Worm (Caenorhabditis elegans) whole organism, late embryonic: ENCODE measurements around the gene znf-474.
A peak's percentile ranks its signal among the peaks of the same experiment; 100 is the strongest.

ENCODE experiments used
- C08G9.2 ChIP-seq: sonication (generic microtip); optimal IDR thresholded peaks from 2 replicates; lab custom pipeline; 2016; ENCODE audit warnings: mild to moderate bottlenecking, missing genetic modification characterization, moderate library complexity, missing compliant biosample characterization
- K09A11.1 ChIP-seq: sonication (generic microtip); optimal IDR thresholded peaks from 2 replicates; lab custom pipeline; 2017; ENCODE audit warnings: antibody characterized with exemption, mild to moderate bottlenecking, missing genetic modification characterization, missing compliant biosample characterization; ENCODE audit not compliant: insufficient read depth
- ceh-14 ChIP-seq: sonication (generic microtip); optimal IDR thresholded peaks from 2 replicates; lab custom pipeline; 2016; ENCODE audit warnings: missing genotype, missing genetic modification characterization, missing compliant biosample characterization
- ceh-18 ChIP-seq: sonication (generic microtip); optimal IDR thresholded peaks from 2 replicates; lab custom pipeline; 2016; ENCODE audit warnings: missing genetic modification characterization, missing compliant biosample characterization
- ceh-2 ChIP-seq: sonication (generic microtip); optimal IDR thresholded peaks from 2 replicates; lab custom pipeline; 2016; ENCODE audit warnings: missing genotype, missing genetic modification characterization, missing compliant biosample characterization
- ceh-24 ChIP-seq: sonication (generic microtip); optimal IDR thresholded peaks from 2 replicates; lab custom pipeline; 2016; ENCODE audit warnings: mild to moderate bottlenecking, missing genetic modification characterization, missing compliant biosample characterization
- ceh-30 ChIP-seq: fragments of 150-350 bp; optimal IDR thresholded peaks from 2 replicates; lab custom pipeline; 2014; ENCODE audit warnings: missing biosample characterization, missing genetic modification characterization
- ceh-34 ChIP-seq: sonication (generic microtip); optimal IDR thresholded peaks from 2 replicates; lab custom pipeline; 2016; ENCODE audit warnings: mild to moderate bottlenecking, missing genetic modification characterization, missing compliant biosample characterization
- ceh-48 ChIP-seq: sonication (generic microtip); optimal IDR thresholded peaks from 2 replicates; lab custom pipeline; 2016; ENCODE audit warnings: missing genetic modification characterization, inconsistent platforms, missing compliant biosample characterization
- fax-1 ChIP-seq: sonication (generic microtip); optimal IDR thresholded peaks from 2 replicates; lab custom pipeline; 2016; ENCODE audit warnings: missing genotype, missing genetic modification characterization, missing compliant biosample characterization
- fkh-6 ChIP-seq: sonication (generic microtip); optimal IDR thresholded peaks from 2 replicates; lab custom pipeline; 2016; ENCODE audit warnings: missing genetic modification characterization, missing compliant biosample characterization
- madf-2 ChIP-seq: sonication (generic microtip); optimal IDR thresholded peaks from 2 replicates; lab custom pipeline; 2017; ENCODE audit warnings: missing genetic modification characterization, missing compliant biosample characterization
- nhr-11 ChIP-seq: fragments of 150-350 bp; optimal IDR thresholded peaks from 2 replicates; lab custom pipeline; 2014; ENCODE audit warnings: missing biosample characterization, missing genetic modification characterization
- nhr-232 ChIP-seq: sonication (generic microtip); optimal IDR thresholded peaks from 2 replicates; lab custom pipeline; 2016; ENCODE audit warnings: missing genetic modification characterization, missing compliant biosample characterization
- npax-4 ChIP-seq: sonication (generic microtip); optimal IDR thresholded peaks from 2 replicates; lab custom pipeline; 2016; ENCODE audit warnings: missing genetic modification characterization, missing compliant biosample characterization
- pag-3 ChIP-seq: sonication (generic microtip); optimal IDR thresholded peaks from 2 replicates; lab custom pipeline; 2016; ENCODE audit warnings: missing compliant biosample characterization, missing genetic modification characterization, borderline replicate concordance
- pros-1 ChIP-seq: fragments of 150-350 bp; optimal IDR thresholded peaks from 2 replicates; lab custom pipeline; 2014; ENCODE audit warnings: missing biosample characterization, missing genetic modification reagents, missing genetic modification characterization
- ref-2 ChIP-seq: sonication (generic microtip); optimal IDR thresholded peaks from 2 replicates; lab custom pipeline; 2016; ENCODE audit warnings: missing genetic modification characterization, missing compliant biosample characterization
- rnt-1 ChIP-seq: sonication (generic microtip); optimal IDR thresholded peaks from 2 replicates; lab custom pipeline; 2016; ENCODE audit warnings: missing genetic modification characterization, missing compliant biosample characterization
- sox-2 ChIP-seq: fragments of 200-800 bp; sonication (Bioruptor generic); IDR thresholded peaks from 2 replicates; pipeline ENCODE4 v1.3.6; 2022; ENCODE audit warnings: missing genetic modification reagents, missing genetic modification characterization, missing compliant biosample characterization
- tbx-2 ChIP-seq: sonication (generic microtip); optimal IDR thresholded peaks from 2 replicates; lab custom pipeline; 2016; ENCODE audit warnings: missing genetic modification characterization, missing compliant biosample characterization
- unc-42 ChIP-seq: sonication (generic microtip); optimal IDR thresholded peaks from 2 replicates; lab custom pipeline; 2016; ENCODE audit warnings: missing genotype, missing genetic modification characterization, missing compliant biosample characterization
- unc-55 ChIP-seq: sonication (generic microtip); optimal IDR thresholded peaks from 2 replicates; lab custom pipeline; 2017; ENCODE audit warnings: missing biosample characterization, missing genetic modification reagents, missing genetic modification characterization
- unc-86 ChIP-seq: sonication (generic microtip); optimal IDR thresholded peaks from 2 replicates; lab custom pipeline; 2016; ENCODE audit warnings: missing genetic modification characterization, missing compliant biosample characterization
- ztf-16 ChIP-seq: sonication (generic microtip); optimal IDR thresholded peaks from 2 replicates; lab custom pipeline; 2017; ENCODE audit warnings: missing genetic modification characterization, missing compliant biosample characterization

Gene znf-474

DNA sequence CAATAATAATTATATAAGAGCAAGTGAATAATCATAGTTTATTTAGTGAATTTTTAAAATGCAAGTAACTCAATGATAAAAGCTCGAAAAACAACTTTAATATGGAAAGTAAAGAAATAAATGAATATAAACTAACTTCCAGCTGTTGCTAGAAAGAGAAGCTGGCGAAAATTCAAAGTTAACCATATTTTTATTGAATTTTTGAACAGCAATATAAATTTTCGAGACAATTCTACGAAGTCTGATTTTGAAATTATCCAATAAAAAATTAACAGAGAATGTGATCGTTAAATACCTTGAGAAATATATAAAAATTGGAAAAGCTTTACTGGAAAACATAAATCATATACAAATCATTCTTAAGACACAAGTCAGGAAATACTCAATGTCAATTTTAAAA is 36.9 kb downstream of the znf-474 start:
- no peak for TF ChIP-seq ceh-24 (tag; lab: Kevin White, UChicago)
- no peak for TF ChIP-seq pag-3 (tag; lab: Kevin White, UChicago)
- TF ChIP-seq ceh-34 (tag; lab: Kevin White, UChicago) = no peak
- no peak for TF ChIP-seq C08G9.2
- no peak for TF ChIP-seq K09A11.1
- no peak for TF ChIP-seq ref-2 (tag; lab: Kevin White, UChicago)
- TF ChIP-seq ceh-30 (tag; lab: Kevin White, UChicago) = no peak
- TF ChIP-seq madf-2 (tag; lab: Kevin White, UChicago) = no peak
- no peak for TF ChIP-seq rnt-1 (tag; lab: Kevin White, UChicago)
- no peak for TF ChIP-seq ceh-14 (tag; lab: Kevin White, UChicago)
- TF ChIP-seq ztf-16 = no peak
- TF ChIP-seq ceh-48 (tag; lab: Kevin White, UChicago) = no peak
- TF ChIP-seq ceh-18 = no peak
- no peak for TF ChIP-seq fax-1 (tag; lab: Kevin White, UChicago)
- no peak for TF ChIP-seq sox-2
- no peak for TF ChIP-seq pros-1 (tag; lab: Kevin White, UChicago)
- no peak for TF ChIP-seq tbx-2

DNA sequence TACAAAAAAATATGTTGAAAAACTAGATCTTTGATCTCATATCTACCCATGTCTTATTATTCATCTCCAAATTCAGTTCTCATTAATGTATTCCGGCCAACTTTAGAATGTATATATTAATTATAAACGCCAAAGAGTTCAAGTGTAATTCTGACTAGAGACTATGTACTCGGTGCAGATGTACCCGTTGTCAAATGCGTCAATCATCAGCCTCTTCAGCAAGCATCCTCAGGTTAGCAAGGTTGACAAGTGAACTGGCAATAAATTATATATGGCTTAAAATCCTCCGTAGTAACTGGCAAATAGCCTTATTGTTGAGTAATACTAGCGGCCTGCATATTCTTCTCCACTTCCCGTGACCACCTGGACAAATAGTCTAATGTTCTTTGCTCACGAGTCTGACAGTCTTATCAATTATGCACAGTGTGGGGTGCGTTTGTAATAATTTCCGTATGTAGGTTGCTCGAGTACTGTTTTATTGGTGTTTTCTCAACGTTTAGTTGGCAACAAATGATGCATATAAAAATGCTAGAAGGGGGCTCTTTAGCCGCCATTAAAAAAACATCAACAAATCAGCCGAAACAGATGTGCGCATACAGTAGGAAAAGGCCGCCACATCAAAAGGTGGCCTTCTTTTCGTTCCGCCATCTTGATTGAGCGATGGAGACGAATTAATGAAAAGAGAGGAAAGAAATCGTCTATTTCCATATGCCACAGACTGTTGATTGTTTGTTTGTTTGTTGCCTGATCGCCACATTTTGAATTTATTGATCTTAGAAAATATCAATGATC is 38.8 kb downstream of the znf-474 start:
- TF ChIP-seq unc-55 (peak; percentile 20), nhr-11 (tag; lab: Kevin White, UChicago) (no peak)

DNA sequence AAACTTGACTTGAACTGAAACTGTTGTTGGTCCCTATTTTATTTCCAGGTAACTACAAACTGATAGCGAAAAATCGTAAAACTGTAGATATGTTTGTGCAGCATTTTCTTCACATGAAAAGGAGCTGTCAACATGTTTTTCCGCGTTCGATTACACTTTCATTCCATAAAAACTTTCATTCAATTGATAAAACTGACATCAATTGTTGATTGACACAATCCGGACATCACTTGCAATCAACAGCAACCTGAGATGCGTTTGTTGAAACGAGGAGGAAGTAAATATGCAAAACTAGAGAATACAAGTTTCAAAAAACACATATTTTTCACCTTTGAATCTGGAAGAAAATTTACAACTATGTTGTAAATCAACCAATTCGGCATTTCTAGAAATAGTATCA is 47.6 kb downstream of the znf-474 start:
- no peak for TF ChIP-seq unc-86

DNA sequence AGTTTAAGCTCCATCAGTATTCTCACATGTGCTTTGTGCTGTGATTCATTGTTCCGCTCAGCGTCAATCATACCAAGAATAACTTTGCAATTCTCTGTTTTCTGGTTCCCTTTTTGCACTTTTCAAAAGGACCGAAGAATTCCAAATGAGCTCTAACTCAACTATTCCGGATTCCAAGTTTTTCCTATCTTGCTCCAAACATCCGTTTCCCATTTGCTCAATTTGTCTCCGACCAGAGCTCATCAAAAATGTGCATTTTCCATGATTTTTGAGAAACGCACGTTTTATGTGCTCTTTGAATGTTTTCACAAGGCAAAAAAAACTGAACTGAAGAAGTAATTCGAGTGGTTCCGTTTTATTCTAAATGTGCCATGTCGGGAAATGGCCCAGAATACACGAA is 48.6 kb downstream of the znf-474 start:
- peak; percentile 22 for TF ChIP-seq unc-42
- TF ChIP-seq K09A11.1 = no peak
- no peak for TF ChIP-seq nhr-11 (tag; lab: Kevin White, UChicago)
- TF ChIP-seq fkh-6 (tag; lab: Kevin White, UChicago) = no peak

DNA sequence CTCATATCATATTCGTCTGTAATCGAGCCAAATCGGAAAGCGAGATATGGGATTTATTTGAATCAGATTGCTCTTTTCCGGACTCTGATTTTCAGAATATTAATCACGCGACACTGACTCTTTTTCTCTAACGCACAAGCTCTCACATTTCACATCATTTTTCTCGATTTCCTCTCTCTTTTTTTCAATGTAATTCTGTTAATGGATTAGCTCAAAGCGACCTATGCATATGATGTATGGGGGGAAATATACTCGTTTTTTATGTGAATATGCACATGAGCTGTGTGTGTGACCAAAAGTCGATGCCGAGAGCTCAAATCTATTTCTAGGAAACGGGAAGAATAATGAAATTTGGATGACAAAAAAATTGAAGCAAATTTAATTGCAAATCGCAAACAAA is 50.9 kb downstream of the znf-474 start:
- TF ChIP-seq npax-4 (no peak), ceh-2 (tag; lab: Kevin White, UChicago) (no peak), nhr-232 (tag; lab: Kevin White, UChicago) (no peak)
